Worm (Caenorhabditis elegans): ENCODE data around the gene F45H10.5.

The F45H10.5 gene

DNA sequence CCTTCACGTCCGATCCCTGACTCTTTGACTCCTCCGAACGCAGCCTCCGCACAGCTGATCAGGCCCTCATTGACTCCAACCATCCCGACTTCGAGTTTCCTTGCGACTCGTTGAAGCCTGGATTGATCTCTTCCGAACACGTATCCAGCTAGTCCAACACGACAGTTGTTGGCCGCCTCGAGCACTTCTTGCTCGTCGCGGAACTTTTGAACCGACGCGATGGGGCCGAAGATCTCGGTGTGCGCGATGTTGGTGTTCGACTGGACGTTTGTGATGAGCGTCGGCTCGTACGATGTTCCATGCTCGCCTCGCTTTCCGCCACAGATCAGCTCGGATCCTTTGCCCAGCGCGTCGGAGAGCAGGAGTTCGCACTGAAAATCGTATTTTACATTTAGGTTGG lies 14.1 kb upstream of the F45H10.5 start:
- TF ChIP-seq egl-27 (tag; optimal IDR thresholded peaks at IDR 0.05) (no peak), ceh-82 (tag; optimal IDR thresholded peaks at IDR 0.05) (no peak), gmeb-1 (tag; optimal IDR thresholded peaks at IDR 0.05) (no peak), ZK546.5 (tag; optimal IDR thresholded peaks at IDR 0.05) (no peak), nhr-10 (tag; optimal IDR thresholded peaks at IDR 0.05) (no peak), aly-2 (tag; optimal IDR thresholded peaks at IDR 0.05) (no peak), R02D3.7 (tag; optimal IDR thresholded peaks at IDR 0.05) (no peak), snpc-4 (tag; optimal IDR thresholded peaks at IDR 0.05) (no peak), unc-62 (GFP tag; optimal IDR thresholded peaks at IDR 0.05) (no peak), nhr-25 (tag; optimal IDR thresholded peaks at IDR 0.05) (no peak)

DNA sequence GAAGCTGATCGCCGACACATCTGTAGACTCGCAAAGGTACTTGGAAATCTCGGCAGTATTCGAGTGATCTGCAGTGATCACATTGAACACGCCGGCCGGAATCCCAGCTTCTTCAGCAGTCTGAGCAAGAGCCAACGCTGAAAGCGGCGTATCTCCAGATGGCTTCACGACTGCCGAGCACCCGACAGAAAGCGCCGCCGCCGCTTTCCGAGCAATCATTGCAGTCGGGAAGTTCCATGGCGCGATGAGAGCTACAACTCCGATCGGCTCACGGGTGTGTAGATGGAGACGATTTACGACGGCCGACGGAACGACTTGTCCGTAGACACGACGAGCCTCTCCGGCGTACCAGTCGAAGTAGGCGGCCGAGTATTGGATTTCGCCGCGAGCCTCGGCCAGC lies 11.8 kb upstream of the F45H10.5 start:
- TF ChIP-seq nhr-12 (tag; optimal IDR thresholded peaks at IDR 0.05): no peak
- TF ChIP-seq crh-2 (tag; optimal IDR thresholded peaks at IDR 0.05): no peak
- TF ChIP-seq F13H6.1 (tag; optimal IDR thresholded peaks at IDR 0.05): no peak
- TF ChIP-seq lin-13 (GFP tag; optimal IDR thresholded peaks at IDR 0.05): no peak
- TF ChIP-seq ztf-4 (tag; optimal IDR thresholded peaks at IDR 0.05): no peak
- no peak for TF ChIP-seq nhr-237 (tag; optimal IDR thresholded peaks at IDR 0.05)
- TF ChIP-seq C34F6.9 (tag; optimal IDR thresholded peaks at IDR 0.05): no peak

DNA sequence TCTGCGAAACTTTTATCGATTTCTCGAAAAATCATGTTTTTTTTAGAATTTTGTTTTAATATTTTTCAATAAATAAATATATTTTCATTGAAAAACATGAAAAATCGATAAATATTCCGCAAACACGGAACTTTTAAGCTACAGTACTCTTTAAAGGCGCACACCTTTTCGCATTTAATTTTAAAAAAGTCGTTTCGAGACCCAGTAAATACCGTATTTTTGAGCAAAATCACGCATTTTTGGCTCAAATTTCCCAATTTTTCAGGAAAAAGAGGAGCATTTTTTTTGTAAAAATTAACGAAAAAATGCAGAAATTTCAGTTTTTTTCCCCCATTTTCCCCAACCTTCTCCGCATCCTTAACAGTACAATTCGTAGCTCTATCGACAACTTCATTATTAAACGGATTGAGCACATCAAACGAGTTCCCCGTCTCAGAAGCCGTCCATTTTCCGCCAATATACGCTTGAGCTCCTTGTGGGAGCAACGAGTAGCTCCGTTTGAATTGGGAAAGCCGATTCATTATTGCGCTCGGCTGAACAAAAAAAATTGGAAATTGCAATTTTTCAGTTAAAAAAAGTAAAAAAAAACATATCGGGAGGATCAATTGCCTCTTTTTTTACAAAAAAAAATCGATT lies 10.3 kb upstream of the F45H10.5 start, which contains the start of gene alh-7:
Gene alh-7 (minus strand): TSS at position 533 of the 636 bp plus-strand sequence.
- TF ChIP-seq sma-3 (GFP tag; optimal IDR thresholded peaks at IDR 0.05) (no peak), lsy-2 (tag; optimal IDR thresholded peaks at IDR 0.05) (no peak), lin-13 (GFP tag; optimal IDR thresholded peaks at IDR 0.05) (no peak), lin-11 (tag; optimal IDR thresholded peaks at IDR 0.05) (no peak), aly-2 (tag; optimal IDR thresholded peaks at IDR 0.05) (no peak), sma-9 (GFP tag; optimal IDR thresholded peaks at IDR 0.05) (no peak), sma-9 (tag; optimal IDR thresholded peaks at IDR 0.05) (no peak), snpc-4 (tag; optimal IDR thresholded peaks at IDR 0.05) (no peak), alr-1 (tag; optimal IDR thresholded peaks at IDR 0.05) (no peak), sem-4 (tag; optimal IDR thresholded peaks at IDR 0.05) (no peak), gmeb-1 (tag; optimal IDR thresholded peaks at IDR 0.05) (no peak)

DNA sequence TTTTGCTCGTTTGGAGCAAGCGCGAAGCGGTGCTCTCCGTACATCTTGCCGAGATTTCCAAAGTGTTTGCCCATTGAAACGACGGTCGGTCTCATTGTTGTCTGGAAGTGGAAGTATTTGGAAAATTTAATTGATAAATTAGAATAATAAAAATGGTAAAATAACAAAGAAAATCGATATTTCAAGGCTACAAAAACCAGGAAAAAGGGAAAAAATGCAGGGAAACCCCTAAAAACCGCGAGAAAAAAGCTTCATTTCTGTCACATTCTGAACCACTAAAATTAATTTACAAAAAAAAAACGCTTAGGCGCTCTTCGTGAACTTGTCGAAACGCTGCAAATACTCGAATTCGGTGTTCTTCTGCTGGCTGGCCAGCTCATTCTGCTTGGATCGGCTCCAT lies 8.7 kb upstream of the F45H10.5 start, which contains the start of gene F45H10.2:
Gene F45H10.2 (minus strand): TSS at position 101 of the 400 bp plus-strand sequence.
- TF ChIP-seq lin-13 (GFP tag; optimal IDR thresholded peaks at IDR 0.05): no peak
- TF ChIP-seq sem-4 (tag; optimal IDR thresholded peaks at IDR 0.05): no peak
- no peak for TF ChIP-seq nhr-12 (tag; optimal IDR thresholded peaks at IDR 0.05)
- no peak for TF ChIP-seq nhr-25 (tag; optimal IDR thresholded peaks at IDR 0.05)
- TF ChIP-seq ceh-16 (tag; optimal IDR thresholded peaks at IDR 0.05): no peak
- no peak for TF ChIP-seq skn-1 (tag; optimal IDR thresholded peaks at IDR 0.05)
- no peak for TF ChIP-seq nhr-10 (tag; optimal IDR thresholded peaks at IDR 0.05)
- TF ChIP-seq lin-11 (tag; optimal IDR thresholded peaks at IDR 0.05): no peak

DNA sequence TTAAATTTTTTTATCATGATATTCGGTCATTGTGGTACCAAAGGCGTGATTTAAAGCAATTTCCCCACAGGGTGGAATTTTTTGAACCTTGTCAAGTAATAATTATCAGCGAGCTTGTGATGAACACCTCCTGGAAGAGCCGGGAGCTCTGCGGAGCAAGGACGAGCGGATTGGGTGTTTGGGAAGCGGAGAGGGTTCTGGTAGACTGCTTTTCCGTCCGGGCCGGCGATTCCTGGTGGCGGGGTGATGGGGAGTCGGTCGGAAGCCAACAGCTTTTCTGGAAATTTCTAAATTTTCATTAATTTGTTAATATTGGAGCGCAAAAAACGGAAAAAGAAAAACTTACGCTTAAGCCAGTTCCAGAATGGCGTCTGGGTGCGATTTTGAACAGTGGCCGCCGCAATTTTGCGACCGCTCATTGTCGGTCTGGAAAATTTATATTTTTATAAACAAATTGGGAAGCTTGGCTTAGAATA lies 7.5 kb upstream of the F45H10.5 start, which contains the start of gene ndua-7:
Gene ndua-7 (minus strand): TSS at position 426 of the 476 bp plus-strand sequence.
- TF ChIP-seq nhr-6 (tag; optimal IDR thresholded peaks at IDR 0.05) (no peak), ama-1 (optimal IDR thresholded peaks at IDR 0.05) (no peak), ztf-1 (GFP tag; conservative IDR thresholded peaks at IDR 0.05) (no peak), peb-1 (tag; optimal IDR thresholded peaks at IDR 0.05) (no peak), nhr-11 (tag; optimal IDR thresholded peaks at IDR 0.05) (no peak), ZK546.5 (tag; optimal IDR thresholded peaks at IDR 0.05) (no peak), nhr-12 (tag; optimal IDR thresholded peaks at IDR 0.05) (no peak), ceh-82 (tag; optimal IDR thresholded peaks at IDR 0.05) (no peak), unc-62 (GFP tag; optimal IDR thresholded peaks at IDR 0.05) (no peak), fos-1 (tag; optimal IDR thresholded peaks at IDR 0.05) (no peak), mab-5 (tag; optimal IDR thresholded peaks at IDR 0.05) (no peak), ztf-11 (tag; optimal IDR thresholded peaks at IDR 0.05) (no peak), sma-3 (GFP tag; optimal IDR thresholded peaks at IDR 0.05) (no peak), nhr-21 (tag; optimal IDR thresholded peaks at IDR 0.05) (no peak), unc-55 (GFP tag; optimal IDR thresholded peaks at IDR 0.05) (no peak), skn-1 (tag; optimal IDR thresholded peaks at IDR 0.05) (no peak), nhr-129 (tag; optimal IDR thresholded peaks at IDR 0.05) (no peak), ceh-16 (tag; optimal IDR thresholded peaks at IDR 0.05) (no peak), unc-39 (tag; optimal IDR thresholded peaks at IDR 0.05) (no peak), lin-13 (GFP tag; optimal IDR thresholded peaks at IDR 0.05) (no peak)

Data from whole organism, L2 larva.